Worm (Caenorhabditis elegans) whole organism, L1 larva: ENCODE data around the gene F09G8.7.
A peak's percentile ranks its signal among the peaks of the same experiment; 100 is the strongest.

Source experiments
- blmp-1 ChIP-seq: fragments of 150-350 bp; optimal IDR thresholded peaks from 2 replicates; lab custom pipeline; 2014; ENCODE audit warnings: missing biosample characterization, missing genetic modification characterization
- ceh-82 ChIP-seq, 3 experiments: fragments of 150-350 bp in 1 of 3; sonication (generic microtip) in 2 of 3; optimal IDR thresholded peaks; 2 replicates each; lab custom pipeline; 2014 to 2017; ENCODE audit warnings: missing biosample characterization in 3 of 3, missing genetic modification characterization in 3 of 3
- lin-35 ChIP-seq, 2 experiments: fragments of 150-350 bp; optimal IDR thresholded peaks; 2 replicates each; lab custom pipeline; 2014; ENCODE audit warnings: missing biosample characterization in 2 of 2, missing genetic modification characterization in 2 of 2, missing genetic modification reagents in 2 of 2
- nhr-12 ChIP-seq: sonication (generic microtip); optimal IDR thresholded peaks from 2 replicates; lab custom pipeline; 2017; ENCODE audit warnings: missing biosample characterization, missing genetic modification characterization
- nhr-19 ChIP-seq: fragments of 200-800 bp; sonication (Bioruptor generic); conservative IDR thresholded peaks from 2 replicates; pipeline ENCODE4 v1.3.6; 2022; ENCODE audit warnings: missing genetic modification characterization, missing compliant biosample characterization
- nhr-90 ChIP-seq: sonication (generic microtip); optimal IDR thresholded peaks from 2 replicates; lab custom pipeline; 2016; ENCODE audit warnings: mild to moderate bottlenecking, missing genetic modification characterization, missing compliant biosample characterization; ENCODE audit not compliant: poor library complexity
- pag-3 ChIP-seq: sonication (generic microtip); optimal IDR thresholded peaks from 2 replicates; lab custom pipeline; 2017; ENCODE audit warnings: missing genetic modification characterization, mild to moderate bottlenecking, missing compliant biosample characterization, antibody characterized with exemption, borderline replicate concordance; ENCODE audit not compliant: insufficient read depth
- pqm-1 ChIP-seq: sonication (generic microtip); optimal IDR thresholded peaks from 3 replicates; lab custom pipeline; 2017; ENCODE audit warnings: missing biosample characterization, missing genetic modification characterization
- snpc-4 ChIP-seq: fragments of 150-350 bp; optimal IDR thresholded peaks from 2 replicates; lab custom pipeline; 2014; ENCODE audit warnings: missing biosample characterization, missing genetic modification characterization
- zag-1 ChIP-seq: fragments of 150-350 bp; optimal IDR thresholded peaks from 2 replicates; lab custom pipeline; 2014; ENCODE audit warnings: missing biosample characterization, missing genetic modification characterization

- TF ChIP-seq snpc-4 (tag; lab: Kevin White, UChicago) (no peak), nhr-12 (no peak), lin-35 (GFP tag; optimal IDR thresholded peaks at IDR 0.05; lab: Kevin White, UChicago) (no peak), ceh-82 (tag; optimal IDR thresholded peaks at IDR 0.05; lab: Kevin White, UChicago) (no peak), nhr-90 (no peak), blmp-1 (tag; lab: Kevin White, UChicago) (peak; percentile 95), nhr-19 (GFP tag; lab: Robert Waterston, UW) (no peak), pqm-1 (tag; lab: Kevin White, UChicago) (no peak), zag-1 (tag; lab: Kevin White, UChicago) (no peak), pag-3 (no peak)
Measured at ce11 chrIII:8235358-8235757, 32.8 kb downstream of the F09G8.7 start, which contains the start of gene C02F5.14.
